Fruit fly (Drosophila melanogaster) whole organism, wandering third instar larva: ENCODE results near the gene CG13950.

Source experiments
- GATAd ChIP-seq: sonication (Bioruptor generic); optimal IDR thresholded peaks from 2 replicates; lab custom pipeline; 2016; ENCODE audit warnings: missing biosample characterization, missing genetic modification characterization
- Mio ChIP-seq: sonication (Bioruptor generic); optimal IDR thresholded peaks from 2 replicates; lab custom pipeline; 2016; ENCODE audit warnings: missing biosample characterization, missing genetic modification characterization
- dl ChIP-seq, 2 experiments: fragments of 175-275, 200-275 bp in 1 of 2; fragments of 200-275 bp in 1 of 2; sonication (Bioruptor generic); optimal IDR thresholded peaks; lab custom pipeline; 2018; ENCODE audit warnings: mild to moderate bottlenecking in 2 of 2, missing biosample characterization in 2 of 2, missing genetic modification characterization in 2 of 2, moderate library complexity in 2 of 2; ENCODE audit not compliant: partially characterized antibody in 2 of 2, insufficient read depth in 1 of 2
- dsf ChIP-seq: sonication (Bioruptor generic); optimal IDR thresholded peaks from 2 replicates; lab custom pipeline; 2016; ENCODE audit warnings: missing biosample characterization, missing genetic modification characterization, borderline replicate concordance
- psq ChIP-seq: fragments of 200-800 bp; sonication (Bioruptor generic); optimal IDR thresholded peaks from 3 replicates; lab custom pipeline; 2017; ENCODE audit warnings: missing biosample characterization, mild to moderate bottlenecking, missing genetic modification characterization, moderate library complexity
- usp ChIP-seq: fragments of >200 bp; optimal IDR thresholded peaks from 2 replicates; lab custom pipeline; 2017; ENCODE audit warnings: missing biosample characterization, missing genetic modification characterization

dm6 chr2L:826388-826787 is 33.6 kb upstream of the CG13950 start:
- TF ChIP-seq psq (no peak), dl (GFP tag; optimal IDR thresholded peaks at IDR 0.05; lab: Kevin White, UChicago; ENCODE audit: insufficient read depth in 1 of 2, partially characterized antibody in 2 of 2) (peak; percentile 85 to 90), Mio (no peak), GATAd (no peak), usp (GFP tag; lab: Kevin White, UChicago) (no peak), dsf (GFP tag; lab: Kevin White, UChicago) (no peak)
